Fruit fly (Drosophila melanogaster) whole organism, embryonic: ENCODE results near the gene CG10550.

Experiments used
- CG10147 ChIP-seq: fragments of 200-800 bp; sonication (Bioruptor generic); optimal IDR thresholded peaks from 2 replicates; lab custom pipeline; 2019; ENCODE audit warnings: missing biosample characterization, mild to moderate bottlenecking, missing genetic modification characterization, moderate library complexity
- CG1024 ChIP-seq: fragments of 200-800 bp; sonication (Bioruptor generic); IDR thresholded peaks from 2 replicates; pipeline ENCODE4 v1.3.6; 2022; ENCODE audit warnings: missing biosample characterization, missing genetic modification characterization
- CG10274 ChIP-seq: fragments of 200-800 bp; sonication (Bioruptor generic); optimal IDR thresholded peaks from 3 replicates; lab custom pipeline; 2017; ENCODE audit warnings: missing biosample characterization, mild to moderate bottlenecking, missing genetic modification characterization
- CG11456 ChIP-seq: fragments of 200-800 bp; sonication (Bioruptor generic); IDR thresholded peaks from 3 replicates; pipeline ENCODE4 v1.3.6; 2022; ENCODE audit warnings: missing biosample characterization, missing genetic modification characterization
- CG12769 ChIP-seq: fragments of 200-800 bp; sonication (Bioruptor generic); optimal IDR thresholded peaks from 2 replicates; lab custom pipeline; 2019; ENCODE audit warnings: missing biosample characterization, mild to moderate bottlenecking, missing genetic modification characterization, moderate library complexity
- CG13775 ChIP-seq: fragments of 200-800 bp; sonication (Bioruptor generic); optimal IDR thresholded peaks from 3 replicates; lab custom pipeline; 2017; ENCODE audit warnings: missing biosample characterization, mild to moderate bottlenecking, missing genetic modification characterization
- CG14014 ChIP-seq: fragments of 200-800 bp; sonication (Bioruptor generic); IDR thresholded peaks from 2 replicates; pipeline ENCODE4 v1.3.6; 2022; ENCODE audit warnings: missing biosample characterization, missing genetic modification characterization
- CG1603 ChIP-seq: fragments of 200-800 bp; sonication (Bioruptor generic); optimal IDR thresholded peaks from 2 replicates; lab custom pipeline; 2019; ENCODE audit warnings: missing biosample characterization, mild to moderate bottlenecking, missing genetic modification characterization, moderate library complexity
- CG2889 ChIP-seq: fragments of 200-800 bp; sonication (Bioruptor generic); IDR thresholded peaks from 3 replicates; pipeline ENCODE4 v1.3.6; 2022; ENCODE audit warnings: missing biosample characterization, missing genetic modification characterization
- CG30020 ChIP-seq: fragments of 200-800 bp; optimal IDR thresholded peaks from 2 replicates; lab custom pipeline; 2019; ENCODE audit warnings: missing biosample characterization, mild to moderate bottlenecking, missing genetic modification characterization, moderate library complexity
- CG31224 ChIP-seq: fragments of 200-800 bp; sonication (Bioruptor generic); IDR thresholded peaks from 2 replicates; pipeline ENCODE4 v1.3.6; 2022; ENCODE audit warnings: missing biosample characterization, missing genetic modification characterization
- CG4404 ChIP-seq: fragments of 200-800 bp; sonication (Bioruptor generic); IDR thresholded peaks from 2 replicates; pipeline ENCODE4 v1.3.6; 2022; ENCODE audit warnings: missing biosample characterization, missing genetic modification characterization
- CG6254 ChIP-seq: fragments of 200-800 bp; sonication (Bioruptor generic); optimal IDR thresholded peaks from 3 replicates; lab custom pipeline; 2017; ENCODE audit warnings: mild to moderate bottlenecking, missing biosample characterization, missing genetic modification reagents, missing genetic modification characterization
- CG7271 ChIP-seq: fragments of 200-800 bp; sonication (Bioruptor generic); optimal IDR thresholded peaks from 2 replicates; lab custom pipeline; 2018; ENCODE audit warnings: missing biosample characterization, mild to moderate bottlenecking, missing genetic modification characterization, moderate library complexity
- Chrac-16 ChIP-seq: fragments of 200-800 bp; sonication (Bioruptor generic); optimal IDR thresholded peaks from 3 replicates; lab custom pipeline; 2016; ENCODE audit warnings: missing biosample characterization, missing genetic modification characterization
- Fer3 ChIP-seq: fragments of 200-800 bp; sonication (Bioruptor generic); optimal IDR thresholded peaks from 2 replicates; lab custom pipeline; 2018; ENCODE audit warnings: missing biosample characterization, mild to moderate bottlenecking, missing genetic modification characterization, moderate library complexity
- Gsc ChIP-seq: fragments of 200-800 bp; sonication (Bioruptor generic); IDR thresholded peaks from 2 replicates; pipeline ENCODE4 v1.3.6; 2022; ENCODE audit warnings: missing biosample characterization, missing genetic modification characterization
- H2.0 ChIP-seq: fragments of 200-800 bp; sonication (Bioruptor generic); IDR thresholded peaks from 2 replicates; pipeline ENCODE4 v1.3.6; 2022; ENCODE audit warnings: missing biosample characterization, missing genetic modification characterization
- HLH3B ChIP-seq: fragments of 200-800 bp; sonication (Bioruptor generic); IDR thresholded peaks from 2 replicates; pipeline ENCODE4 v1.3.6; 2022; ENCODE audit warnings: missing biosample characterization, missing genetic modification characterization
- Hr3 ChIP-seq: fragments of 200-800 bp; sonication (Bioruptor generic); optimal IDR thresholded peaks from 3 replicates; lab custom pipeline; 2016; ENCODE audit warnings: missing biosample characterization, missing genetic modification characterization
- Kr ChIP-seq: fragments of 200-800 bp; sonication (Bioruptor generic); optimal IDR thresholded peaks from 2 replicates; lab custom pipeline; 2017; ENCODE audit warnings: missing biosample characterization, mild to moderate bottlenecking, missing genetic modification characterization
- Myb ChIP-seq: fragments of 200-800 bp; sonication (Bioruptor generic); optimal IDR thresholded peaks from 2 replicates; lab custom pipeline; 2016; ENCODE audit warnings: missing biosample characterization, missing genetic modification characterization
- Nf-YA ChIP-seq: fragments of 200-800 bp; sonication (Bioruptor generic); IDR thresholded peaks from 2 replicates; pipeline ENCODE4 v1.3.6; 2022; ENCODE audit warnings: missing biosample characterization, missing genetic modification characterization
- Oaz ChIP-seq: fragments of 200-800 bp; sonication (Bioruptor generic); IDR thresholded peaks from 2 replicates; pipeline ENCODE4 v1.3.6; 2022; ENCODE audit warnings: missing biosample characterization, missing genetic modification characterization
- Sin3A ChIP-seq: fragments of >200 bp; optimal IDR thresholded peaks from 2 replicates; lab custom pipeline; 2018
- Trl ChIP-seq, 3 experiments: fragments of >200 bp in 2 of 3; fragments of 200-800 bp in 1 of 3; sonication (Bioruptor generic) in 1 of 3; optimal IDR thresholded peaks; 2 replicates in 1 of 3; 3 replicates in 2 of 3; lab custom pipeline; 2016 to 2017; ENCODE audit warnings: missing biosample characterization in 1 of 3, missing genetic modification characterization in 1 of 3
- aop ChIP-seq: fragments of 200-800 bp; sonication (Bioruptor generic); IDR thresholded peaks from 2 replicates; pipeline ENCODE4 v1.3.6; 2022; ENCODE audit warnings: missing biosample characterization, missing genetic modification characterization
- ara ChIP-seq: fragments of 200-800 bp; sonication (Bioruptor generic); IDR thresholded peaks from 2 replicates; pipeline ENCODE4 v1.3.6; 2022; ENCODE audit warnings: missing biosample characterization, missing genetic modification characterization
- bcd ChIP-seq: fragments of 200-800 bp; sonication (Bioruptor generic); optimal IDR thresholded peaks from 2 replicates; lab custom pipeline; 2017; ENCODE audit warnings: missing biosample characterization, mild to moderate bottlenecking, missing genetic modification characterization
- bigmax ChIP-seq: fragments of 200-800 bp; sonication (Bioruptor generic); optimal IDR thresholded peaks from 2 replicates; lab custom pipeline; 2018; ENCODE audit warnings: missing biosample characterization, mild to moderate bottlenecking, missing genetic modification characterization
- br ChIP-seq: fragments of >200 bp; optimal IDR thresholded peaks from 2 replicates; lab custom pipeline; 2017
- en ChIP-seq: fragments of 200-800 bp; sonication (Bioruptor generic); optimal IDR thresholded peaks from 2 replicates; lab custom pipeline; 2016; ENCODE audit warnings: missing biosample characterization, missing genetic modification characterization
- gcm2 ChIP-seq: fragments of 200-800 bp; sonication (Bioruptor generic); optimal IDR thresholded peaks from 2 replicates; lab custom pipeline; 2016; ENCODE audit warnings: missing biosample characterization, missing genetic modification characterization
- gro ChIP-seq: fragments of 200-800 bp; sonication (Bioruptor generic); optimal IDR thresholded peaks from 2 replicates; lab custom pipeline; 2016; ENCODE audit warnings: missing biosample characterization, missing genetic modification characterization
- hkb ChIP-seq, 2 experiments: fragments of 200-800 bp in 1 of 2; fragments of >200 bp in 1 of 2; sonication (Bioruptor generic) in 1 of 2; IDR thresholded peaks in 1 of 2; optimal IDR thresholded peaks in 1 of 2; 2 replicates each; pipeline versions ENCODE4 v1.3.6 to Lab custom; 2017 to 2022; ENCODE audit warnings: missing biosample characterization in 1 of 2, missing genetic modification characterization in 1 of 2
- kni ChIP-seq: fragments of 200-800 bp; sonication (Bioruptor generic); optimal IDR thresholded peaks from 3 replicates; lab custom pipeline; 2017; ENCODE audit warnings: mild to moderate bottlenecking, missing biosample characterization, missing genetic modification reagents, missing genetic modification characterization
- lola ChIP-seq, 3 experiments: fragments of >200 bp in 2 of 3; fragments of 200-800 bp in 1 of 3; sonication (Bioruptor generic) in 1 of 3; optimal IDR thresholded peaks; 2 replicates each; lab custom pipeline; 2017 to 2019; ENCODE audit warnings: missing biosample characterization in 3 of 3, missing genetic modification characterization in 3 of 3, mild to moderate bottlenecking in 1 of 3, moderate library complexity in 1 of 3
- nau ChIP-seq: fragments of 200-800 bp; sonication (Bioruptor generic); optimal IDR thresholded peaks from 3 replicates; lab custom pipeline; 2017; ENCODE audit warnings: missing biosample characterization, mild to moderate bottlenecking, missing genetic modification characterization, missing genetic modification reagents
- otp ChIP-seq: fragments of 200-800 bp; sonication (Bioruptor generic); IDR thresholded peaks from 3 replicates; pipeline ENCODE4, ENCODE4 v1.3.6; 2022; ENCODE audit warnings: missing biosample characterization, missing genetic modification characterization
- pfk ChIP-seq: fragments of 200-800 bp; sonication (Bioruptor generic); optimal IDR thresholded peaks from 2 replicates; lab custom pipeline; 2018; ENCODE audit warnings: missing biosample characterization, mild to moderate bottlenecking, missing genetic modification characterization, moderate library complexity
- pho ChIP-seq: fragments of 200-800 bp; sonication (Bioruptor generic); optimal IDR thresholded peaks from 2 replicates; lab custom pipeline; 2016; ENCODE audit warnings: missing biosample characterization, missing genetic modification characterization
- row ChIP-seq: fragments of 200-800 bp; sonication (Bioruptor generic); IDR thresholded peaks from 3 replicates; pipeline ENCODE4 v1.3.6; 2022; ENCODE audit warnings: missing biosample characterization, missing genetic modification characterization
- schlank ChIP-seq: fragments of 200-800 bp; sonication (Bioruptor generic); optimal IDR thresholded peaks from 2 replicates; lab custom pipeline; 2018; ENCODE audit warnings: missing biosample characterization, mild to moderate bottlenecking, missing genetic modification characterization
- sens-2 ChIP-seq: fragments of 200-800 bp; sonication (Bioruptor generic); IDR thresholded peaks from 2 replicates; pipeline ENCODE4 v1.3.6; 2022; ENCODE audit warnings: missing biosample characterization, missing genetic modification characterization
- shn ChIP-seq: fragments of 200-800 bp; sonication (Bioruptor generic); optimal IDR thresholded peaks from 3 replicates; lab custom pipeline; 2016; ENCODE audit warnings: missing biosample characterization, missing genetic modification characterization
- sim ChIP-seq: fragments of 200-800 bp; sonication (Bioruptor generic); IDR thresholded peaks from 2 replicates; pipeline ENCODE4 v1.3.6; 2022; ENCODE audit warnings: missing biosample characterization, missing genetic modification characterization
- tgo ChIP-seq: fragments of 200-800 bp; sonication (Bioruptor generic); IDR thresholded peaks from 3 replicates; pipeline ENCODE4 v1.3.6; 2022; ENCODE audit warnings: missing biosample characterization, missing genetic modification characterization
- twi ChIP-seq: fragments of 200-800 bp; optimal IDR thresholded peaks from 2 replicates; lab custom pipeline; 2019; ENCODE audit warnings: missing biosample characterization, mild to moderate bottlenecking, missing genetic modification characterization, moderate library complexity
- unpg ChIP-seq: fragments of 200-800 bp; sonication (Bioruptor generic); optimal IDR thresholded peaks from 3 replicates; lab custom pipeline; 2018; ENCODE audit warnings: missing biosample characterization, mild to moderate bottlenecking, missing genetic modification characterization, moderate library complexity
- z ChIP-seq: fragments of 200-800 bp; sonication (Bioruptor generic); IDR thresholded peaks from 3 replicates; pipeline ENCODE4 v1.3.6; 2022; ENCODE audit warnings: missing biosample characterization, missing genetic modification characterization

CG10550 gene

dm6 chr3R:25258628-25259240 lies 49.5 kb downstream of the CG10550 start, which contains the start of gene CG11857 (continued):
- TF ChIP-seq CG2889 (GFP tag; lab: Robert Waterston, UW) (peak; percentile 99), Fer3 (peak; percentile 98), sim (GFP tag; lab: Robert Waterston, UW) (peak; percentile 95), sens-2 (GFP tag; lab: Robert Waterston, UW) (peak; percentile 99), CG12769 (tag; lab: Kevin White, UChicago) (peak; percentile 98), Chrac-16 (GFP tag; lab: Kevin White, UChicago) (peak; percentile 99), CG1603 (peak; percentile 97), CG10147 (GFP tag; lab: Kevin White, UChicago) (peak; percentile 97), kni (GFP tag; lab: Kevin White, UChicago) (peak; percentile 88), Hr3 (GFP tag; lab: Kevin White, UChicago) (peak; percentile 99), CG6254 (GFP tag; lab: Kevin White, UChicago) (peak; percentile 74), schlank (tag; lab: Kevin White, UChicago) (peak; percentile 96), CG4404 (GFP tag; lab: Robert Waterston, UW) (peak; percentile 100), unpg (GFP tag; lab: Kevin White, UChicago) (peak; percentile 98), row (GFP tag; lab: Robert Waterston, UW) (peak; percentile 100), CG7271 (tag; lab: Kevin White, UChicago) (peak; percentile 95), Sin3A (lab: Kevin White, UChicago) (peak; percentile 47), shn (peak; percentile 97), aop (GFP tag; lab: Robert Waterston, UW) (peak; percentile 96), br (lab: Kevin White, UChicago) (no peak), CG13775 (GFP tag; lab: Kevin White, UChicago) (peak; percentile 98), tgo (peak; percentile 99), CG30020 (peak; percentile 92), ara (GFP tag; lab: Robert Waterston, UW) (peak; percentile 98), gcm2 (GFP tag; lab: Kevin White, UChicago) (peak; percentile 88), otp (GFP tag; lab: Robert Waterston, UW) (peak; percentile 97), en (GFP tag; lab: Kevin White, UChicago) (peak; percentile 90), hkb (optimal IDR thresholded peaks at IDR 0.05; lab: Kevin White, UChicago) (no peak), hkb (GFP tag; IDR thresholded peaks at IDR 0.05; lab: Robert Waterston, UW) (peak; percentile 98), CG1024 (GFP tag; lab: Robert Waterston, UW) (peak; percentile 95), HLH3B (peak; percentile 98), bcd (GFP tag; lab: Kevin White, UChicago) (peak; percentile 97), z (GFP tag; lab: Robert Waterston, UW) (peak; percentile 70; the same call in 2 of the 3 replicates), Kr (GFP tag; lab: Kevin White, UChicago) (peak; percentile 21), CG31224 (GFP tag; lab: Robert Waterston, UW) (peak; percentile 97), pfk (GFP tag; lab: Kevin White, UChicago) (peak; percentile 37), CG14014 (GFP tag; lab: Robert Waterston, UW) (peak; percentile 99), pho (GFP tag; lab: Kevin White, UChicago) (peak; percentile 98), CG11456 (GFP tag; lab: Robert Waterston, UW) (peak; percentile 99), gro (GFP tag; lab: Kevin White, UChicago) (peak; percentile 98), nau (GFP tag; lab: Kevin White, UChicago) (no peak), Oaz (GFP tag; lab: Robert Waterston, UW) (peak; percentile 98), lola (GFP tag; optimal IDR thresholded peaks at IDR 0.05; lab: Kevin White, UChicago) (peak in 1 of 3 experiments; percentile 97), CG10274 (GFP tag; lab: Kevin White, UChicago) (peak; percentile 81), Nf-YA (GFP tag; lab: Robert Waterston, UW) (peak; percentile 96), Myb (GFP tag; lab: Kevin White, UChicago) (peak; percentile 89), Trl (optimal IDR thresholded peaks at IDR 0.05; lab: Kevin White, UChicago) (peak in 1 of 2 experiments; percentile 46), Trl (GFP tag; optimal IDR thresholded peaks at IDR 0.05; lab: Kevin White, UChicago) (peak; percentile 98), twi (tag; lab: Kevin White, UChicago) (peak; percentile 96), bigmax (GFP tag; lab: Kevin White, UChicago) (peak; percentile 60), Gsc (GFP tag; lab: Robert Waterston, UW) (peak; percentile 96), H2.0 (GFP tag; lab: Robert Waterston, UW) (peak; percentile 99)
